Worm (Caenorhabditis elegans): Measurements from ENCODE around the gene F49H6.17.

F49H6.17 gene

ce11 chrV:16992383-16992782 is 27.4 kb upstream of the F49H6.17 start:
- TF ChIP-seq flt-1 (GFP tag; IDR thresholded peaks at IDR 0.05) (no peak), tab-1 (GFP tag; IDR thresholded peaks at IDR 0.05) (no peak), cog-1 (tag; optimal IDR thresholded peaks at IDR 0.05) (no peak)

DNA sequence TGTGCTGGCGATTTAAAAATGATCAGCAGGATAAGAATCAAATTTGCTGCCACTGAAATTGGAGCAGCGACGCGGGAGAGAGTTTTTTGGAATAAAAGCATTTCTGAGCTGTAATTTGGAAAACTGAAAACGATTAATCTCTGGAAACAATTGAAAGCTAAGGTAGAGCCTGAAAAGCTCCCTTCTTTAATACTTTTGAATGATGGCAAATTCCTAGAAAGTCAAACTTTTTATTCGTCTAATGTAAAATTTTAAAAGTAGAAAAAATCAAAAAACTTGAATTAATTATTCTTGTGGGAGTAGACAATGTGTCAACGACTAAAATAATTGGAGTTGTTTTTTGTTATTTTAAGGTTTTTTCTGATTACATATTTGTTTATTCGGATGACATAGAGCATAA is 19.6 kb upstream of the F49H6.17 start, which contains the start of gene str-217:
str-217 (minus strand) TSS at position 101 of the 400 bp plus-strand sequence.
- TF ChIP-seq ztf-29 (GFP tag; IDR thresholded peaks at IDR 0.05) (no peak), klf-2 (GFP tag; conservative IDR thresholded peaks at IDR 0.05) (no peak), cog-1 (tag; optimal IDR thresholded peaks at IDR 0.05) (no peak), ref-1 (GFP tag; conservative IDR thresholded peaks at IDR 0.05) (no peak), flt-1 (GFP tag; IDR thresholded peaks at IDR 0.05) (no peak), T22C8.4 (GFP tag; IDR thresholded peaks at IDR 0.05) (no peak), ztf-23 (GFP tag; IDR thresholded peaks at IDR 0.05) (no peak), tab-1 (GFP tag; IDR thresholded peaks at IDR 0.05) (no peak), med-1 (GFP tag; optimal IDR thresholded peaks at IDR 0.05; ENCODE audit: insufficient read depth) (no peak)

DNA sequence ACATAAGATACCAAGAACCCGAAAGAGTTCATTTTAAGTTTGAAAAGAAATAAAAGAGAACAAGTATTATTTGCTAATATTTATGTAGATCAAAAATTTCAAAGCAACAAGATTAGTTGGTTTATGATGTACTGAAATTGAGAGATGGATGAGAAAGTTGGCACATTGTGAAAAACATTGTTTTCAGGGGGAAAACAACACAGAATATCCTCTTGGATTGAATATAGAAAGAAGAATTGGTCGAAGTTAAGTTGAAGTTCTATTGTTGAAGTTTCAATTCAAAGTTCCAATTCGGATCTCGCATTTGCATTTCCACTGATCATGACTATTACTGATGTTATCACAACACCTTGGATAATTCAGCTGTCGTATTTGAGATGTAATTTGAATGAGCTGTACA is 19.2 kb upstream of the F49H6.17 start:
- TF ChIP-seq ztf-23 (GFP tag; IDR thresholded peaks at IDR 0.05), result no peak
- no peak for TF ChIP-seq klf-2 (GFP tag; conservative IDR thresholded peaks at IDR 0.05)
- no peak for TF ChIP-seq ref-1 (GFP tag; conservative IDR thresholded peaks at IDR 0.05)
- TF ChIP-seq med-1 (GFP tag; optimal IDR thresholded peaks at IDR 0.05; ENCODE audit: insufficient read depth), result no peak
- no peak for TF ChIP-seq T22C8.4 (GFP tag; IDR thresholded peaks at IDR 0.05)
- TF ChIP-seq flt-1 (GFP tag; IDR thresholded peaks at IDR 0.05), result no peak

ce11 chrV:17001167-17001566 is 18.6 kb upstream of the F49H6.17 start, which contains the start of gene sri-9:
TSS of gene sri-9 (plus strand) at chrV:17001467.
- TF ChIP-seq ztf-23 (GFP tag; IDR thresholded peaks at IDR 0.05) (no peak), med-1 (GFP tag; optimal IDR thresholded peaks at IDR 0.05; ENCODE audit: insufficient read depth) (no peak), ztf-29 (GFP tag; IDR thresholded peaks at IDR 0.05) (no peak), T22C8.4 (GFP tag; IDR thresholded peaks at IDR 0.05) (no peak), cog-1 (tag; optimal IDR thresholded peaks at IDR 0.05) (no peak), ref-1 (GFP tag; conservative IDR thresholded peaks at IDR 0.05) (no peak), klf-2 (GFP tag; conservative IDR thresholded peaks at IDR 0.05) (no peak), tab-1 (GFP tag; IDR thresholded peaks at IDR 0.05) (no peak), flt-1 (GFP tag; IDR thresholded peaks at IDR 0.05) (no peak)

ce11 chrV:17005189-17005588 is 14.6 kb upstream of the F49H6.17 start, which contains the start of gene srh-131:
TSS of gene srh-131 (plus strand) at chrV:17005489.
- no peak for TF ChIP-seq ztf-23 (GFP tag; IDR thresholded peaks at IDR 0.05)
- TF ChIP-seq tab-1 (GFP tag; IDR thresholded peaks at IDR 0.05), result no peak
- no peak for TF ChIP-seq klf-2 (GFP tag; conservative IDR thresholded peaks at IDR 0.05)
- TF ChIP-seq flt-1 (GFP tag; IDR thresholded peaks at IDR 0.05), result no peak
- no peak for TF ChIP-seq cog-1 (tag; optimal IDR thresholded peaks at IDR 0.05)
- TF ChIP-seq ref-1 (GFP tag; conservative IDR thresholded peaks at IDR 0.05), result no peak
- TF ChIP-seq med-1 (GFP tag; optimal IDR thresholded peaks at IDR 0.05; ENCODE audit: insufficient read depth), result no peak
- TF ChIP-seq ztf-29 (GFP tag; IDR thresholded peaks at IDR 0.05), result no peak
- TF ChIP-seq T22C8.4 (GFP tag; IDR thresholded peaks at IDR 0.05), result no peak

DNA sequence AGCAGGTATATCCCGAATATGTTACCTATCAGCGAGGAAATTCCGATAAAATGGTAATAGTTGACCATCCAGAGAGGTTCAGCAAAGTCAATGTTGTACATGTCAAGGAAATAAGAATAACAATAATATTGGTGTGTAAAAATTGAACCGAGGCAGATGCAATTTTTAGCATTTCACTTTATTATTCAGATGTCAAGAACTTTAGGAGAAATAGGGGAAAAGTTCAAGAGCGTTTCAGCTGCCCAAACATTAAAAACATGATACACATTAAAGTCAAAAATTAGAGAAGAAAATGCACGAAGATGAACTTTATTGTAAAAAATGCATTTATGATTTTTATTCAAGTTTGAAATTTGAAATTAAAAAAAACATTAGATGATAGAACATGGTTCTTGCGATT is 11.5 kb upstream of the F49H6.17 start, which contains the start of gene sri-69:
sri-69 (minus strand) TSS at position 101 of the 400 bp plus-strand sequence.
- TF ChIP-seq ztf-23 (GFP tag; IDR thresholded peaks at IDR 0.05) (no peak), flt-1 (GFP tag; IDR thresholded peaks at IDR 0.05) (no peak), med-1 (GFP tag; optimal IDR thresholded peaks at IDR 0.05; ENCODE audit: insufficient read depth) (no peak)

ce11 chrV:17009342-17010064 is 10.3 kb upstream of the F49H6.17 start, which contains the start of the genes clc-12 and clec-240:
TSS of gene clc-12 (minus strand) at chrV:17009388.
TSS of gene clec-240 (plus strand) at chrV:17010014.
- TF ChIP-seq ztf-23 (GFP tag; IDR thresholded peaks at IDR 0.05), result no peak
- no peak for TF ChIP-seq T22C8.4 (GFP tag; IDR thresholded peaks at IDR 0.05)
- TF ChIP-seq klf-2 (GFP tag; conservative IDR thresholded peaks at IDR 0.05), result no peak
- TF ChIP-seq flt-1 (GFP tag; IDR thresholded peaks at IDR 0.05), result no peak
- TF ChIP-seq ref-1 (GFP tag; conservative IDR thresholded peaks at IDR 0.05), result no peak
- TF ChIP-seq cog-1 (tag; optimal IDR thresholded peaks at IDR 0.05), result no peak
- no peak for TF ChIP-seq tab-1 (GFP tag; IDR thresholded peaks at IDR 0.05)
- no peak for TF ChIP-seq ztf-29 (GFP tag; IDR thresholded peaks at IDR 0.05)
- no peak for TF ChIP-seq med-1 (GFP tag; optimal IDR thresholded peaks at IDR 0.05; ENCODE audit: insufficient read depth)

DNA sequence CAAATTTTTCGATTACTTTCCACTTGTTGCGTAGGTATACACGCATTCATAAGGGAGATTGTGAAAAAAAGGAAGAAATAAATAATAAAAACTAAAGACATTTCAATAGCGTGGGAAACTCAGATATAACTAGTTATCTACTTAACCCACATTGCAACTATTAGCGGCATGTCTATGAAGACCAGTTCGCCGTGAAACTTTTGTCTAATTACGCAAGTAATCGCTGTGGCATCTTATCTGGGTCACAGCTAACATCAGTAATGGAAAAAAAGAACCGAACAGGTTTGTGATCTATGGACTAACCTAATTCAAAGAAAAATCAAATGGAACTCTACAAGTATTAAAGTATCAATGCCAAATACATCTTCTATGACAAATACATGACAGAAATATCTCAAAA is 6.6 kb upstream of the F49H6.17 start, which contains the start of gene clec-241:
clec-241 (minus strand) TSS at position 101 of the 400 bp plus-strand sequence.
- TF ChIP-seq ref-1 (GFP tag; conservative IDR thresholded peaks at IDR 0.05), result no peak
- no peak for TF ChIP-seq ztf-23 (GFP tag; IDR thresholded peaks at IDR 0.05)
- no peak for TF ChIP-seq flt-1 (GFP tag; IDR thresholded peaks at IDR 0.05)
- no peak for TF ChIP-seq ztf-29 (GFP tag; IDR thresholded peaks at IDR 0.05)
- no peak for TF ChIP-seq tab-1 (GFP tag; IDR thresholded peaks at IDR 0.05)
- TF ChIP-seq med-1 (GFP tag; optimal IDR thresholded peaks at IDR 0.05; ENCODE audit: insufficient read depth), result no peak
- no peak for TF ChIP-seq T22C8.4 (GFP tag; IDR thresholded peaks at IDR 0.05)

ce11 chrV:17014050-17014449 is 5.7 kb upstream of the F49H6.17 start, which contains the start of gene clc-13:
TSS of gene clc-13 (plus strand) at chrV:17014408.
- TF ChIP-seq cog-1 (tag; optimal IDR thresholded peaks at IDR 0.05) (no peak), flt-1 (GFP tag; IDR thresholded peaks at IDR 0.05) (no peak), med-1 (GFP tag; optimal IDR thresholded peaks at IDR 0.05; ENCODE audit: insufficient read depth) (no peak), ref-1 (GFP tag; conservative IDR thresholded peaks at IDR 0.05) (no peak), ztf-23 (GFP tag; IDR thresholded peaks at IDR 0.05) (no peak), ztf-29 (GFP tag; IDR thresholded peaks at IDR 0.05) (no peak), klf-2 (GFP tag; conservative IDR thresholded peaks at IDR 0.05) (no peak), T22C8.4 (GFP tag; IDR thresholded peaks at IDR 0.05) (no peak), tab-1 (GFP tag; IDR thresholded peaks at IDR 0.05) (no peak)

DNA sequence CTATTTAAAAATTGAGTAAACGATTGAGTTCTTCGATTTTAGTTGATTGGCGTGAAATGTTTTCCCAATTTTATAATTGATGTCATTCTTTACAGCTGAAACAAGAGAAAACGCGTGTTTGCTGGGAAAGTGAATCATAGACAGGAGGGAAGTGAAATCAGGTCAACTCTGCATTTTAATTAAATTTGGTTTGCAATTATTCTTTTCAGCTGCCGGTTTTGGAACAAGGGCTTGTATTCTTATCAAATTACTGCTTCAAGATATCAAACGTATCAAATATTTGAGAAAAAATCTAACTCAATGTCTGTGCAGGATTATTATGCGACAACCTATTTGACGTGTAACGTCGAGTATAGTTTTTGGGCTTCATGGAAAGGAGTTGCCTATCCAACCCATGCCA is 3.0 kb upstream of the F49H6.17 start, which contains the start of gene srh-97:
srh-97 (plus strand) TSS at position 301 of the 400 bp plus-strand sequence.
- TF ChIP-seq ztf-29 (GFP tag; IDR thresholded peaks at IDR 0.05) (no peak), klf-2 (GFP tag; conservative IDR thresholded peaks at IDR 0.05) (no peak), T22C8.4 (GFP tag; IDR thresholded peaks at IDR 0.05) (no peak), tab-1 (GFP tag; IDR thresholded peaks at IDR 0.05) (no peak), ztf-23 (GFP tag; IDR thresholded peaks at IDR 0.05) (no peak), flt-1 (GFP tag; IDR thresholded peaks at IDR 0.05) (no peak), med-1 (GFP tag; optimal IDR thresholded peaks at IDR 0.05; ENCODE audit: insufficient read depth) (no peak), cog-1 (tag; optimal IDR thresholded peaks at IDR 0.05) (no peak), ref-1 (GFP tag; conservative IDR thresholded peaks at IDR 0.05) (no peak)

Measured in whole organism, midembryonic.